Fruit fly (Drosophila melanogaster): ENCODE data around the gene Bin1.

Bin1 gene

DNA sequence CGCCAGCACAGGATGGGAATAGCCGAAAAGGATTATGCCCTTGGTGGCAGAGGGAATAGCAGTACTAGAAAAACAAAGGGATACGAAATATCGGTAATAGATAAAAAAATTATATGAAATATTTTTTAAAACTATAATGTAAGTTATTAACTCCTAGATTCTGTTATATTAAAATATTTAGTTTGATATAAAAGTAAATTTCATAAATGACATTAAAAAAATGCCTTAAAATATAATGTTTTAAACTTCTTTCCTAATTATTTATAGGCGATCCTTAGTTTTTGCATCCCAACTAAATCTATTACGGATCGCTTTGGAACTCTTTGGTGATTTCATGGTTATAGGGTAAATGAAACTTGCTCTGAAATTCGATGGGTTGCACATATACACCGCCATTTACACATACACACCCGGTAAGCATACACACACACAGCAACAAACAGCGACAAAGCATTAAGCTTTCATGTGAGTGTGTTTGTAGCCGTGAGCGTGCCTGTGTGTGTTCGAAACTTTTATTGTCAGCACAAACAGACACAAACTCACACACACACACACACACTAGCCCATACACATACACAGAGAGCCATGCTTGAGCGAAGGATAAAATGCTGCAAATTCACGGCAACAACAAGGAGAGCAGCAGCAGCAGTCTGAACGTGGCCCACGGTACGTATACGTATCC is 24.6 kb upstream of the Bin1 start:
- no peak for TF ChIP-seq CG17801 (GFP tag; optimal IDR thresholded peaks at IDR 0.05; ENCODE audit: partially characterized antibody)

DNA sequence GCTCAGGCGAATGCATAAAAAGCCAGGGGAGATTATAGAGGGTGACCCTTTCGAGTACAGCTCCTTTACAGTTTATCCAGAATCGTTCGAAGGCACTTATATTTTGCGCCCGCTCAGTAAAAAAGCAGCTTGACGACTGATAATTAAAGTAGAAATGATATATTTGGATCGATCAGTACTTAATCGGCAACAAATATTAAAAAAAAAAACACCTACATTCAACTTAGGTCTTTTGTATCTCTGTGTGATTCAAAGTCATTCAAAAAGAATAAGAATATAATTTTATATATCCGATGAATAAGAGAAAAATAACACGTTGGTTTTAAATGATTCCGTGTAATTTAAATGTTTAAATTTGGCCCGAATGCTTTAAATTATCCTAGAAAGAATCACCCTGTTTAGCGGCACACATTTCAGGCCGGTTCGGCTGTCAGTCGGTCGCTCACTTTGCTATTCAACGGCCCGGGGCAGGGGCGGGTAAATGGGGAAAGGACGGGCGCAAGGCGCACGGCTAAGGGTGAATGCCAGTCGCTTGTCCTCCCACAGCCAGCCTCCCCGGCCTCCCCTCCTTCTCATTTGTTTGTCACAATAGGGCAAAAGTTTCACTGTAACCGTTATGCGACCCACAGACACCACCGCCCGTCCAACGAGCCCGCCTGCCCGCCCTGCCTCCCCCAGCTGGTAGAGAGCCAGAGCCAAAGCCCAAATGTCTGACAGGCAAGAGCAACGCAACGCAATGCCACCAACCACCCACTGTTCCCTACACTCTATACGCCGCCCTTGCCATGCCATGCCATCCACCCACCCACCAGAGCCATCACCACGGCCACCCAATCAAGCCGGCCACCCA is 23.7 kb upstream of the Bin1 start:
- no peak for TF ChIP-seq CG17801 (GFP tag; optimal IDR thresholded peaks at IDR 0.05; ENCODE audit: partially characterized antibody)

DNA sequence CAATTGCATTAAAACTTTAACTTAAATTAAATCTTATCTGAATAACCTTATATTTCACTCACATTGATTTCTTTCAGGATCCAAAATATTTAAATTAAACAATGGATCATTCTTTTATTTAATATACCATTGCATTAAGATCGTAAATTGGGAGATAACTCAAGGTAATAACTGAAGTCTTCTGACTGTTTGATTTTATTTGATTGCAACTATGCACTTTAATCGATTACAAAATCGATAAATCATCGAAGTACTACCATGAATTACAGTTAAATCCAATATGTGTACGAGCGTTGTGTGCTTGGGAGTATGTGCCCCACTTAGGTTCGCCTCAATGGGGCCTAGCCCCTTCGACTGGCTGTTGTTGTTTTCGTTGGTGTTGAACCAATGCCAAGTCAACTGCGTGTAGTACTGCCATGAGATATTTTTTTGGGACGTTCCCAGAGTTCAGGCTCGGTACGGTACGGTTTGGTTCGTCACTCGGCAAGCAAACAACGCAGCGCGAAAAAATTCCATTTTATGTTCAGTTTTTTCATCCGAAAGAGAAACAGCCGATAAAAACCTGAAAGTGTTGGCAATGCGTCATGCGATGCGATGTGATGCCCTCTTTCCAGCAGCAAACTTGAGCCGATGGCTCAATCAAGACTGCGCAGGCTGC is 22.6 kb upstream of the Bin1 start:
- TF ChIP-seq CG17801 (GFP tag; optimal IDR thresholded peaks at IDR 0.05; ENCODE audit: partially characterized antibody): no peak

DNA sequence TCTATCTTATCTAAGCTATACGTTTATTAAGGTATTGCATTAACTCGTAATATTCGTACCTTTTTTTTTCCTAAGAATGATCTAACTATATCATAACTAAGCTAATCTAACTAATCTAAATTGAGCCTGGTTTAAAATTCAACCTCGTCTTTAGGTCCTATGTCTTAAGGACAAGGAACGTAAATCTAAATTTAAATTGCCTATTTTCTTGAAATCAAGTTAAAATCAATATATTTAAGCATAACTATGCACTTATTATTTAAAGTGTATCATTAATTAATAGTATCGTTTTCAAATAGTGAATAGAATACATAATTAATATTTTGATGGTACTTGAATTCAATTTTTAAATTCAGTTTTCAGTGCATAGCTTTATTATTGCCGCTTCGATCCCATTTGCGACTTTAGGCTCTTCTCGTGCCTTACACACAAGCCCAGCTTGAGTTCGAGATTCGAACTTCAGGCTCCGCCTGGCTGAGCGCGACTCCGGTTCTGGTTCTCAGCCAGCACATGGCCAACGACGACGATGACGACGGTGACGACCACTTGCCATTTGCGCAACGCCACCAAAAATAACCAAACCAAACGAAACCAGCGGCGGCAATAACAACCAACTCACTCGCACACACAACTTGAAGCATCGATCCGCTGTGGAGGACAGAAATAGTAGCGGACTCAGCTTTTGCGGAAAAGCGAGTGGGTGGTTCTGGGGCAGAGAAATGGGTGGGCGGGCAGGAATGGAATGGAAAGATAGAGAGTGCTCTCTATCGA is 21.6 kb upstream of the Bin1 start:
- TF ChIP-seq CG17801 (GFP tag; optimal IDR thresholded peaks at IDR 0.05; ENCODE audit: partially characterized antibody): no peak

DNA sequence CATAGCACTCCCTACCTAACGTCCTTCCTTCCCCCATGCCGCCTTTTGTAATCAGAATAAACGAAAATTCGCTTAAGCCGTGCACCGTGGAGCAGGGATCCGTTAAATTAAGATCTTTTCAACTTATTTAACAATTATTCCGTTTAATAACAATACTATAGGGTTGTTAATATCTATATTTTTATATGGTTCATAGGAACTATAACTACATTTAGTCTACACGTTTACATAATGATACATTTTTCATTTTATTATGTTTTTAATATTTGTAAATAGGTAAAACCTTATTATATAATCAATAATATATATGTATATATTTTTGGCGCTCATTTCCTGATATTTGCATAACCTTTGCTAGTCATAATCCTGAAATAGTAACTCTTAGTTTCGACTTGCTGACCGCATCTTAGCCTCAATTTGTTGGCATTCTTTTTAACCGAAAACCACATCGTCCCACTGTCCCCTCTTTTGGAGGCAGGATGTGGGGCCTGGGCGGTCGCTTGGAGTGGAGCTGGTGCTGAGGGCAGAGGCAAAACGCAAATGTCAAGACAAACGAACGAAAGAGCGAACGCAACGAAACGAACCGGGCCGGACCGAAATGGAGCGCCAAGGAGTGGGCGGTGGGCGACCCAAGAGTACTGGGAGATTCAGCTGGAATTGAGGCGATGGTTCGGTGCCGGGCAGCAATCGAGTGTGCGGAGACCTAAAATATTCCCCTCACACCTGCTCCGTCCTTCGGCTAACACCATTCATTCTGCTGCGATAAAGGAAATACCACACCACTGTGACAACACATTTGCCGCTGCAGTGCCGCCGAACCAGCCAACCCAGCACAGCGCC is 20.6 kb upstream of the Bin1 start:
- no peak for TF ChIP-seq CG17801 (GFP tag; optimal IDR thresholded peaks at IDR 0.05; ENCODE audit: partially characterized antibody)

DNA sequence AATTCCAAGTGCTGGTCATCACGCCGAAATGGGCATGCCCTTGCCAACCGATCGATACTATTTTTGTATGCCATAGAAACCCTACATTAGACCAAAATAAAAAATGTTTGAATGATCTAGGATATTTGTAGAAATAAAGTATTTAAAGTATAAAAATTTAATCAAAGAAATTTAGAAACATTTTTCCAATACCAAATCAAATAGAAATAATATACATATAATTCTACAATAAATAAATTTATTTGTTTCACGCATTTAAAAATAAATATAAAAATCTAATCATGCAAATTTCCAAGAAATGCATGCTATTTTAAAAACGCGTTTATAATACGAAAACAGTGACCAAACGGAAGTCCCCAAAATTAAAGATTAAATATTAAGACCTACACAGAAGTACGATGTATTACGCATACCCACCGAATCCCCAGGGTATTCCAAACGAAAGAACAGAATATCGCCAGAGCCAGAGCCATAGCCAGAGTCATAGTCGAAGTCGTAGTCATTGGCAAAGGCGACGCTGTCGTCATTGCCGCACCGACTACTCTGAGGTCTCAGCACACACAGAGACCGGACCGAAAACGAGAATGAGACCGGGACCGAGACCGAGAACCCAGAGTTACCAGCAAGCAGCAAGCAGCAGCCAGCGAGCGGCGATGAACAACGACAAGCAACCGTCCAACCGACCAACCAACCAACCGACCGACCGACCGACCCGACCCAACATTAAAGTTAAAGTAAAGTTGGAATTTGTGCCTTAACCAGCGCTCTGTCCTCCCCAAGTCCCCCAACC is 19.8 kb upstream of the Bin1 start:
- no peak for TF ChIP-seq CG17801 (GFP tag; optimal IDR thresholded peaks at IDR 0.05; ENCODE audit: partially characterized antibody)

DNA sequence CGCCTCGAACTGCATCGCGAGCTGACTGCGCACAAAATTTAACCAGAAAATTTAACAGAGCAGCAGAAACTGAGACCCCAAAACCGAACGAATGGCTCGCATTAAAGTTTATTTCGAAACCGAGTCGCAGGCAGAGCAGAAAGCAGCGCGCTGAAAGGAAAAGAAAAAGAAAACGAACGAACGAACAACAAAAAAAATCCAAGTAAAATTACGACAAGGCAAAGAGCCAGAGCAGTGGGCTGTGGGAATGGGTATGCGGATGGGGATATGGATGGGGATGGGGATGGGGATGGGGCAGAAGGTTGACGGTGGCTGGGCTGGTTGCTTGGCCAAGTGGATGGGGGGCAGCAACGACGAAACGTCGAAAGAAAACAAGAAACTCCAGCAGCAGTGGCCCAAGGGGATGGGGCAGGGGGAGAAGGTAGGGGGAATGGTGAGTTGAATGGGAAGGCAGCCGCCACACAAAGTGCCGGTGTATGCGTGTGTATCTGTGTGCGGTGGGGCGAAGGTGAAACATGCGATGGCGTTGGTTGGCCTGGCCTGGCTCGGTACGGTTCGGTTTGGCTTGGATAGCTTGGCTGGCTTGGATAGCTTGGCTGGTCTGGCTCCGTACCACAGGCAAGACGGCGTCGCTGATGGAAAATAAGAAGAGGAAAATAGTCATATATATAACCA is 18.9 kb upstream of the Bin1 start:
- peak; percentile 32 for TF ChIP-seq CG17801 (GFP tag; optimal IDR thresholded peaks at IDR 0.05; ENCODE audit: partially characterized antibody)

DNA sequence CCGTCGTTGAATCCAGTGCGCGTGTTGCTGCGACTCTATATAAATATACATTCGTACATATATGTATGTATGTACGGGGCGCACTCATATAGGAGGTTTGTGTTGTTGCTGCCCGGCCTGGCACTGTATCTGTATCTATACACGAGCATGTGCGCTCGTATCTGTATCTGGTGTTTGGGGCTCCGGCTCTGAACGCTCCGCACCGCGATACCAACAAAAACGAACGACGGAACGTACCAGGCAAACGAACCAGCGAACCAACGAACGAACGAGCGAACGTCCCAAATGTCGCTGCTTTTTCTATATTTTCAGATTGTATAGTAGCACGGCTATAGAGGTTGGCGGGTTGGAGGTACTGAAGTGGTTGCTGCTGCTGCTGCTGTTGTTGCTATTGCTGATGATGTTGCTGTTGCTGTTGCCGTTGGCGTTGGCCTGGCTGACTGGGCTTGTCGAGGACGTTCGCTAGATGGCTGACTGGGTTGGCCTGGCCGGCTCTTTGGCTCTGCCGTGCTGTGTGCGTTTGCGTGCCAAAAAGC is 17.8 kb upstream of the Bin1 start:
- TF ChIP-seq CG17801 (GFP tag; optimal IDR thresholded peaks at IDR 0.05; ENCODE audit: partially characterized antibody): peak; percentile 10

DNA sequence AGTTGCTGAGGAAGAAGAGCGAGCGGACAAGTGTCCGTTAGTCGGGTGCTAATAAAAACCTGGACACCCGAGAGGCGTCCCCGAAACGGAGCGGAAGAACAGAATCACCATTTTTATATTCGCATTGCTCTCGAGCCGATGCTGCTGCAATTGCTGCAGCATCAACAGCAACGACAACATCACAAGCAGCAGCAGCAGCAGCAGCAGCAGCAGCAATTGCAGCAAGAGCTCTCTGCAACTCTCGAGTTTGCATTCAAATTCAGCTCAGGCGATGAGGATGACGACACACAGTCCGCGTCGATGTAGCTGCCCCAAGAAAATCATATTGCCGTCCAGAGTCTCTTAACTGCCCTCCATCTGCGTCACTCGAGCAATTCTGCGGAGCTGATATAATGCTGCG is 16.8 kb upstream of the Bin1 start:
- no peak for TF ChIP-seq CG17801 (GFP tag; optimal IDR thresholded peaks at IDR 0.05; ENCODE audit: partially characterized antibody)

DNA sequence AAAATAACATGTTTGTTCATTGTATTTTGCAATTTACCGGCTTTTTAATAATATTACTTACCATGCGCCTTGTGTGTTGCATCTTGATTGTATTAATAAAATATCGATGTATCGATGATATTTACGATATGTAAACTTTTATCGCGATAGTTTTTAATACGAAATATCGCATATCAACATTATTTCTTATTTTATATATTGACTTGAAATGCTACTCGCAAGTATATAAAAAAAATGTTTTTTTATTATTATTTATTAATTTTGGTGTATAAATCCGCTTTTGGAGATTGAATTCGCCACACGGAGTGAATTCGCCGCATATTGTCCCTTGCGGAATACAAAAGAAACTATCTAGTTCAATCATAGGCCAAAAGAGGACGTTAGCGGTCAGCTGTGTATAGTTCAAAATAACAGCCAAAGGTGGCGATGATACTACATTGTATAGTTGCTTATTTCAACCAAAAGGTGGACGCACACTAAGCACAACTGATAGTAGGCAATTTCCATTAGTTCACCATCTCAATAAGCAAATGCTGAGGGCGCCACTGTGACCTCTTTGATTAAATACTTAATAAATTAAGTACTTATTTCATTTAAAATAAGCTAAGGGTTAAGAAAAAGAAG is 15.9 kb upstream of the Bin1 start, which contains the start of gene mtSSB:
TSS of gene mtSSB (minus strand) at position 96 of the 624 bp plus-strand sequence.
- peak; percentile 28 for TF ChIP-seq CG17801 (GFP tag; optimal IDR thresholded peaks at IDR 0.05; ENCODE audit: partially characterized antibody)

DNA sequence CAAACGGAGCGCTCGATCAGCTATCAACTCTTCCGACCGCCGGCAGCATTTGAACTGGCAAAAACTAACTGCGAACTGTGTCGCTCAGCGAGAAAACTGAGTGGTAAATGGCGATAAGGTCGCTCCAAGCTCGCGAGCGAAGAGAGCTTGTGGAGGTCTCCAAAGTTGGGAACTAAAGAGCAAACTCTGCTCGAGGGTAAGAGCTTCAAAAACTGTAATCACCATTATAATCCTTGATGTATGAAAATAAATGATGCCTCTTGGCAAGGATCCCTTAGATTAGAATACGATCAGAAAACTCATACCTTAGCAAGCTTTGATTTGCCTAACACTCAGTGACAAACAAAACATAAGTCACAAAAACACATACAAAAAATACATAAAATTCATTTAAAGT is 13.7 kb upstream of the Bin1 start, which contains the start of the genes CG6126 and CG31287:
TSS of gene CG6126 (minus strand) at position 59 of the 397 bp plus-strand sequence.
TSS of gene CG31287 (plus strand) at position 347 of the 397 bp plus-strand sequence.
- TF ChIP-seq CG17801 (GFP tag; optimal IDR thresholded peaks at IDR 0.05; ENCODE audit: partially characterized antibody): peak; percentile 6

Data from ovary, adult (tissue).